Fruit fly (Drosophila melanogaster) S2 (cell line): ENCODE measurements around the gene CG15743.

Experiments used
- CG8478 ChIP-seq: fragments of >200 bp; optimal IDR thresholded peaks from 2 replicates; lab custom pipeline; 2018
- CTCF ChIP-seq, 2 experiments: fragments of >200 bp; optimal IDR thresholded peaks; 2 replicates each; lab custom pipeline; 2018

- TF ChIP-seq CG8478 (lab: Kevin White, UChicago) (no peak), CTCF (optimal IDR thresholded peaks at IDR 0.05; lab: Kevin White, UChicago) (no peak)
Measured at dm6 chrX:13332702-13333243, 47.3 kb downstream of the CG15743 start.
